Fruit fly (Drosophila melanogaster) whole organism, pupa: ENCODE measurements around the gene Tbca.

Experiments used
- CG10348 ChIP-seq: fragments of 200-800 bp; sonication (Bioruptor generic); IDR thresholded peaks from 2 replicates; pipeline ENCODE4 v1.3.6; 2022; ENCODE audit warnings: missing biosample characterization, missing genetic modification characterization
- CG13204 ChIP-seq: fragments of 200-800 bp; sonication (Bioruptor generic); optimal IDR thresholded peaks from 2 replicates; lab custom pipeline; 2018; ENCODE audit warnings: missing biosample characterization, mild to moderate bottlenecking, missing genetic modification characterization, moderate library complexity
- CG14655 ChIP-seq: fragments of 200-800 bp; sonication (Bioruptor generic); optimal IDR thresholded peaks from 3 replicates; lab custom pipeline; 2017; ENCODE audit warnings: mild to moderate bottlenecking, missing biosample characterization, missing genetic modification reagents, missing genetic modification characterization
- CG17806 ChIP-seq: fragments of 200-800 bp; sonication (Bioruptor generic); optimal IDR thresholded peaks from 2 replicates; lab custom pipeline; 2018; ENCODE audit warnings: missing biosample characterization, mild to moderate bottlenecking, missing genetic modification characterization, moderate library complexity
- CG8301 ChIP-seq: fragments of 200-800 bp; sonication (Bioruptor generic); optimal IDR thresholded peaks from 2 replicates; lab custom pipeline; 2018; ENCODE audit warnings: missing biosample characterization, mild to moderate bottlenecking, missing genetic modification characterization
- CG9948 ChIP-seq: fragments of 200-800 bp; sonication (Bioruptor generic); optimal IDR thresholded peaks from 2 replicates; lab custom pipeline; 2018; ENCODE audit warnings: missing biosample characterization, mild to moderate bottlenecking, missing genetic modification characterization, moderate library complexity
- EcR ChIP-seq: fragments of 200-800 bp; sonication (Bioruptor generic); optimal IDR thresholded peaks from 3 replicates; lab custom pipeline; 2019; ENCODE audit warnings: missing biosample characterization, missing genetic modification characterization, mild to moderate bottlenecking, moderate library complexity, missing genetic modification reagents
- Snoo ChIP-seq: fragments of 200-800 bp; sonication (Bioruptor generic); optimal IDR thresholded peaks from 3 replicates; lab custom pipeline; 2017; ENCODE audit warnings: missing biosample characterization, mild to moderate bottlenecking, missing genetic modification characterization, inconsistent platforms
- gl ChIP-seq: fragments of 200-800 bp; sonication (Bioruptor generic); optimal IDR thresholded peaks from 2 replicates; lab custom pipeline; 2018; ENCODE audit warnings: missing biosample characterization, mild to moderate bottlenecking, missing genetic modification characterization
- rn ChIP-seq: fragments of 200-800 bp; sonication (Bioruptor generic); IDR thresholded peaks from 2 replicates; pipeline ENCODE4 v1.3.6; 2022; ENCODE audit warnings: missing biosample characterization, missing genetic modification characterization

DNA sequence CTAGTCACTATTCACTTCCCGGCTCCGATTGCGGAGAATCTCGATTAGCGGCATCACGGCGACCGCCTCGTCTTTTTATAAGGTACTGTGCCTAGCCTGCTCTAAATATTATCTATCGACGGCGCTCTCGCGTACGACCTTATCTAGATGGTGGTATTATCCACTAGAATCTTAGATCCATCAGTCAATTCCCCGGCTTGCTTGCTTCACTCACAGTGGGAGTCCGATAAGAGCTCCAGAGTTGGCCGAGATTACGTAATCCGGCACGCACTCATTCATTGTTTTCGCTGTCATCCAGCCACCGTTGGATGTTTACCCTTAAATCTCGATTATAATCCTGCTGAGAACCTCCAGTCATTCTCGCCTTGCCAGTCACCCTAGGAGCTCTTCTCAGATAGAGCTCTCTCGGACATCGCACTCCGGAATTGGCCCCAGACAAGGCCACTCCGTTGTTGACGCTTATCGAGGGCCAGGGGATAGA is 18.3 kb downstream of the Tbca start, which contains the start of gene Smvt:
- TF ChIP-seq CG9948 (tag; lab: Kevin White, UChicago) (no peak), CG8301 (tag; lab: Kevin White, UChicago) (no peak), Snoo (tag; lab: Kevin White, UChicago) (no peak), CG10348 (GFP tag; lab: Robert Waterston, UW) (no peak), CG13204 (no peak), CG14655 (GFP tag; lab: Kevin White, UChicago) (no peak), gl (no peak), rn (GFP tag; lab: Robert Waterston, UW) (no peak), CG17806 (tag; lab: Kevin White, UChicago) (no peak), EcR (GFP tag; lab: Kevin White, UChicago) (peak; percentile 45)
